Comparison of ENCODE assay signal across 2 fruit fly cellular contexts in the genomic region with DNA sequence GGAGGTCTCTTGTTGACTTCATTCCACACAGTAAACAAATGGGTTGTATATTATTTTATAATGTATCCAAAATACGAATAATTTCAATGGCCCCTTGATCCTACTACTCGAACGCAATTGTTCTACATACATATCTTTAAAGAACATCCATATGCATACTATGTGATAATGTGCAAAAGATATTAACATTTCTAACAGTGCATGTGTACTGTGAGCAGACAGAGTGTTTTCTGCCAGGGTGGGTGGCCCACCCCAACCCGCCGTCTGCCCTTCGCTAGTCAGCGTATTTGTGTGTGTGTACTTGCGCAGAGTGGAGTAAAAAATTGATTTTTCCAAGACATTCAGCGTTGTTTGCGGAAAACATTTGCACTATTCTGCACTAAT.
TF ChIP-seq lines count a peak whose summit lies in the region.

No protein-coding gene starts in this region.

TF ChIP-seq in whole organism, embryonic, 481 proteins besides CTCF, POLR2A, EP300 and RAD21 (continued from another document and continues in another):
- TF ChIP-seq CG15479 (GFP tag; optimal IDR thresholded peaks at IDR 0.05; lab: Kevin White, UChicago) (no peak), CG12744 (GFP tag; optimal IDR thresholded peaks at IDR 0.05; lab: Kevin White, UChicago) (no peak), CG4707 (GFP tag; optimal IDR thresholded peaks at IDR 0.05; lab: Kevin White, UChicago) (peak; percentile 33), CG15514 (GFP tag; optimal IDR thresholded peaks at IDR 0.05; lab: Kevin White, UChicago) (peak; percentile 50), CG2116 (GFP tag; optimal IDR thresholded peaks at IDR 0.05; lab: Kevin White, UChicago) (no peak), crp (GFP tag; optimal IDR thresholded peaks at IDR 0.05; lab: Kevin White, UChicago) (no peak), MTF-1 (GFP tag; optimal IDR thresholded peaks at IDR 0.05; lab: Kevin White, UChicago; ENCODE audit: borderline replicate concordance) (peak; percentile 41), hbn (GFP tag; IDR thresholded peaks at IDR 0.05; lab: Robert Waterston, UW; ENCODE audit: partially characterized antibody) (no peak), CG42726 (GFP tag; IDR thresholded peaks at IDR 0.05; lab: Robert Waterston, UW; ENCODE audit: partially characterized antibody) (no peak), CG10543 (GFP tag; optimal IDR thresholded peaks at IDR 0.05; lab: Kevin White, UChicago) (no peak), Antp (GFP tag; optimal IDR thresholded peaks at IDR 0.05; lab: Kevin White, UChicago) (no peak), ftz-f1 (GFP tag; optimal IDR thresholded peaks at IDR 0.05; lab: Kevin White, UChicago) (no peak), zen (tag; optimal IDR thresholded peaks at IDR 0.05; lab: Kevin White, UChicago) (no peak), B-H2 (GFP tag; optimal IDR thresholded peaks at IDR 0.05; lab: Kevin White, UChicago) (no peak), CG6683 (GFP tag; optimal IDR thresholded peaks at IDR 0.05; lab: Kevin White, UChicago) (peak; percentile 7), CG16815 (GFP tag; optimal IDR thresholded peaks at IDR 0.05; lab: Kevin White, UChicago) (no peak), Atf6 (GFP tag; IDR thresholded peaks at IDR 0.05; lab: Robert Waterston, UW) (peak; percentile 74), oc (tag; optimal IDR thresholded peaks at IDR 0.05; lab: Kevin White, UChicago) (peak; percentile 54), CG2120 (GFP tag; optimal IDR thresholded peaks at IDR 0.05; lab: Kevin White, UChicago) (peak; percentile 5), CG12155 (GFP tag; optimal IDR thresholded peaks at IDR 0.05; lab: Kevin White, UChicago) (no peak), sna (GFP tag; IDR thresholded peaks at IDR 0.05; lab: Robert Waterston, UW; ENCODE audit: partially characterized antibody) (no peak), CG14710 (tag; optimal IDR thresholded peaks at IDR 0.05; lab: Kevin White, UChicago) (peak; percentile 4), CG4404 (GFP tag; IDR thresholded peaks at IDR 0.05; lab: Robert Waterston, UW) (peak; percentile 6; the same call in 1 of the 2 replicates), sr (GFP tag; IDR thresholded peaks at IDR 0.05; lab: Robert Waterston, UW) (peak; percentile 34; the same call in 1 of the 3 replicates), pros (GFP tag; optimal IDR thresholded peaks at IDR 0.05; lab: Kevin White, UChicago) (no peak), CoRest (tag; optimal IDR thresholded peaks at IDR 0.05; lab: Kevin White, UChicago) (no peak), p53 (GFP tag; optimal IDR thresholded peaks at IDR 0.05; lab: Kevin White, UChicago) (no peak), Trl (optimal IDR thresholded peaks at IDR 0.05; lab: Kevin White, UChicago) (no peak), Trl (GFP tag; optimal IDR thresholded peaks at IDR 0.05; lab: Kevin White, UChicago) (no peak), NC2α (GFP tag; optimal IDR thresholded peaks at IDR 0.05; lab: Kevin White, UChicago) (no peak), gt (GFP tag; IDR thresholded peaks at IDR 0.05; lab: Robert Waterston, UW) (no peak), CG17802 (tag; optimal IDR thresholded peaks at IDR 0.05; lab: Kevin White, UChicago) (peak; percentile 47), Adf1 (GFP tag; IDR thresholded peaks at IDR 0.05; lab: Robert Waterston, UW) (no peak), CG2678 (tag; optimal IDR thresholded peaks at IDR 0.05; lab: Kevin White, UChicago) (peak; percentile 37), Fer2 (tag; optimal IDR thresholded peaks at IDR 0.05; lab: Kevin White, UChicago) (no peak), tll (GFP tag; optimal IDR thresholded peaks at IDR 0.05; lab: Kevin White, UChicago) (no peak), CG1792 (GFP tag; optimal IDR thresholded peaks at IDR 0.05; lab: Kevin White, UChicago) (no peak), CG10321 (GFP tag; IDR thresholded peaks at IDR 0.05; lab: Robert Waterston, UW) (0 out of 2 replicates have a peak, but pooled peaks have one; percentile 18), gce (GFP tag; IDR thresholded peaks at IDR 0.05; lab: Robert Waterston, UW) (peak; percentile 53; the same call in 1 of the 3 replicates), CG32767 (GFP tag; IDR thresholded peaks at IDR 0.05; lab: Robert Waterston, UW) (peak; percentile 40), repo (GFP tag; optimal IDR thresholded peaks at IDR 0.05; lab: Kevin White, UChicago) (no peak), CG4854 (GFP tag; optimal IDR thresholded peaks at IDR 0.05; lab: Kevin White, UChicago) (no peak), emc (GFP tag; optimal IDR thresholded peaks at IDR 0.05; lab: Kevin White, UChicago) (no peak), Taf1 (GFP tag; IDR thresholded peaks at IDR 0.05; lab: Robert Waterston, UW) (peak; percentile 54; the same call in 1 of the 2 replicates), CG9817 (tag; optimal IDR thresholded peaks at IDR 0.05; lab: Kevin White, UChicago) (peak; percentile 56), hth (optimal IDR thresholded peaks at IDR 0.05; lab: Kevin White, UChicago) (no peak), ara (GFP tag; IDR thresholded peaks at IDR 0.05; lab: Robert Waterston, UW) (peak; percentile 75), YL-1 (GFP tag; optimal IDR thresholded peaks at IDR 0.05; lab: Kevin White, UChicago) (no peak), slbo (GFP tag; IDR thresholded peaks at IDR 0.05; lab: Robert Waterston, UW) (peak; percentile 88), Mrtf (GFP tag; IDR thresholded peaks at IDR 0.05; lab: Robert Waterston, UW) (peak; percentile 51; the same call in 1 of the 3 replicates), Myb (GFP tag; optimal IDR thresholded peaks at IDR 0.05; lab: Kevin White, UChicago) (no peak), gcm (GFP tag; optimal IDR thresholded peaks at IDR 0.05; lab: Kevin White, UChicago) (no peak), CG12942 (GFP tag; optimal IDR thresholded peaks at IDR 0.05; lab: Kevin White, UChicago) (no peak), CG6654 (GFP tag; optimal IDR thresholded peaks at IDR 0.05; lab: Kevin White, UChicago) (peak; percentile 26), exex (tag; optimal IDR thresholded peaks at IDR 0.05; lab: Kevin White, UChicago) (no peak), CG11456 (GFP tag; IDR thresholded peaks at IDR 0.05; lab: Robert Waterston, UW) (peak; percentile 79), dm (GFP tag; optimal IDR thresholded peaks at IDR 0.05; lab: Kevin White, UChicago) (no peak), CG7786 (GFP tag; optimal IDR thresholded peaks at IDR 0.05; lab: Kevin White, UChicago) (peak; percentile 26), dan (GFP tag; IDR thresholded peaks at IDR 0.05; lab: Robert Waterston, UW) (no peak), CG4730 (GFP tag; IDR thresholded peaks at IDR 0.05; lab: Robert Waterston, UW) (peak; percentile 26; the same call in 1 of the 2 replicates), CG4424 (GFP tag; optimal IDR thresholded peaks at IDR 0.05; lab: Kevin White, UChicago) (peak; percentile 22), toy (GFP tag; IDR thresholded peaks at IDR 0.05; lab: Robert Waterston, UW) (peak; percentile 43; the same call in 1 of the 2 replicates), CG32772 (GFP tag; IDR thresholded peaks at IDR 0.05; lab: Robert Waterston, UW) (peak; percentile 69), CG15011 (GFP tag; optimal IDR thresholded peaks at IDR 0.05; lab: Kevin White, UChicago) (no peak)

TF ChIP-seq in whole organism, prepupa, 60 proteins besides CTCF, POLR2A, EP300 and RAD21 (continued from another document):
- TF ChIP-seq CG6276 (GFP tag; optimal IDR thresholded peaks at IDR 0.05; lab: Kevin White, UChicago) (no peak), CG8632 (GFP tag; optimal IDR thresholded peaks at IDR 0.05; lab: Kevin White, UChicago) (peak; percentile 53), CG3919 (GFP tag; optimal IDR thresholded peaks at IDR 0.05; lab: Kevin White, UChicago) (peak; percentile 88), ss (GFP tag; optimal IDR thresholded peaks at IDR 0.05; lab: Kevin White, UChicago) (no peak), CG11762 (GFP tag; optimal IDR thresholded peaks at IDR 0.05; lab: Kevin White, UChicago; ENCODE audit: insufficient read depth) (peak; percentile 85), Sox15 (GFP tag; optimal IDR thresholded peaks at IDR 0.05; lab: Kevin White, UChicago) (peak; percentile 51), CG4318 (GFP tag; optimal IDR thresholded peaks at IDR 0.05; lab: Kevin White, UChicago) (peak; percentile 78), CG8319 (GFP tag; optimal IDR thresholded peaks at IDR 0.05; lab: Kevin White, UChicago) (peak; percentile 40)
